Worm (Caenorhabditis elegans): ENCODE measurements around the gene col-121.

col-121 gene

DNA sequence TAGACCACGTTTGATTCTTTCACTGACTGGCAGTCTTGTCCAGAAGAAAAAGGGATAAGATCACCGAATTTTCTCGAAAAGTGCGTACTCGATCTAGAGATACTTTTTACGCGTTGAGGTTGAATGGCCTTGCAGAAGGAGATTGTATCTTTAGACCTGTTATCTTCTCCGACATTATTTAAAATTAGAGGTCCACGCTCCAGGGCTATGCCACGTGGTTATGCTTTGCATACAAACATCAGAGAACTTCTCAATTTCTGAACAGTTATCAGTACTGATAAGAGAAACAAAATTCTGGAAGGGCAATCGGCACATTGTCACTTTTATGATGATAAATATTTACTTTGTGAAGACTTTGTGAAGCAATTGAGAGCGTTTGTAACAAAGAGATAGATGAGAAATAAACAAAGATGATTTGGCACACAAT lies 46.1 kb upstream of the col-121 start:
- TF ChIP-seq elt-1 (tag; optimal IDR thresholded peaks at IDR 0.05; ENCODE audit: borderline replicate concordance, insufficient read depth): peak; percentile 80
- no peak for TF ChIP-seq mab-5 (tag; optimal IDR thresholded peaks at IDR 0.05)
- no peak for TF ChIP-seq nhr-12 (tag; optimal IDR thresholded peaks at IDR 0.05)
- no peak for TF ChIP-seq lin-32 (GFP tag; optimal IDR thresholded peaks at IDR 0.05)
- TF ChIP-seq flh-1 (GFP tag; optimal IDR thresholded peaks at IDR 0.05): no peak
- TF ChIP-seq ztf-11 (tag; optimal IDR thresholded peaks at IDR 0.05): no peak
- TF ChIP-seq ham-2 (GFP tag; optimal IDR thresholded peaks at IDR 0.05): no peak
- TF ChIP-seq unc-120 (tag; optimal IDR thresholded peaks at IDR 0.05; ENCODE audit: poor library complexity, severe bottlenecking): no peak

- TF ChIP-seq ham-2 (GFP tag; optimal IDR thresholded peaks at IDR 0.05) (no peak), sptf-1 (tag; optimal IDR thresholded peaks at IDR 0.05) (no peak), pha-4 (tag; optimal IDR thresholded peaks at IDR 0.05) (no peak), unc-120 (tag; optimal IDR thresholded peaks at IDR 0.05; ENCODE audit: poor library complexity, severe bottlenecking) (no peak), M03D4.4 (tag; optimal IDR thresholded peaks at IDR 0.05) (no peak), lin-13 (tag; optimal IDR thresholded peaks at IDR 0.05) (no peak), tbx-8 (GFP tag; optimal IDR thresholded peaks at IDR 0.05) (no peak), ceh-39 (tag; optimal IDR thresholded peaks at IDR 0.05) (no peak), elt-1 (tag; optimal IDR thresholded peaks at IDR 0.05; ENCODE audit: borderline replicate concordance, insufficient read depth) (no peak), ceh-43 (GFP tag; optimal IDR thresholded peaks at IDR 0.05) (no peak), nhr-76 (tag; optimal IDR thresholded peaks at IDR 0.05) (no peak), nhr-237 (tag; optimal IDR thresholded peaks at IDR 0.05) (no peak), lin-32 (GFP tag; optimal IDR thresholded peaks at IDR 0.05) (no peak), drap-1 (GFP tag; optimal IDR thresholded peaks at IDR 0.05) (no peak)
Measured at ce11 chrIV:9441391-9441790, 45.4 kb upstream of the col-121 start.

ce11 chrIV:9440880-9441336 lies 44.9 kb upstream of the col-121 start, which contains the start of gene idh-1:
Gene idh-1 (minus strand): TSS chrIV:9441107.
- TF ChIP-seq sptf-1 (tag; optimal IDR thresholded peaks at IDR 0.05) (no peak), ham-2 (GFP tag; optimal IDR thresholded peaks at IDR 0.05) (no peak), lin-13 (tag; optimal IDR thresholded peaks at IDR 0.05) (no peak), flh-1 (GFP tag; optimal IDR thresholded peaks at IDR 0.05) (no peak)

DNA sequence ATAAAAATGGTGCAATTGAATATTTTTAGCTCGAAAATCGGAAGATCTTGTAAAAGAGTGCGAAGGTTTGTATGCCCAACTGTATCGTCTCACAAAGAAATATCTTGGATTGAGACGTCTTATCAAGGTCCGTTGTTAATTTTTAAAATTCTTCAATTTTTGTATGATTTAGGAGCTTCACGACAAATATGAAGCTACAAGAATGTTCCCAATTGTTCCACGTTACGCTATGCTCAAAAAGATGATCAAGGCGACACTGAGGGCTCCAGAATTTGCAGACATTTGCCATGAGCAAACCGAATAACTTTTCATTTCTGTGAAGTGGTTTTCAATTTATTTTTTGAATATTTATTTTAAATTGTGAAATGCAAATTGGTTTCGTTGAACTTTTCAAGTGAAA lies 42.7 kb upstream of the col-121 start:
- TF ChIP-seq hlh-1 (tag; optimal IDR thresholded peaks at IDR 0.05): no peak
- TF ChIP-seq elt-1 (tag; optimal IDR thresholded peaks at IDR 0.05; ENCODE audit: borderline replicate concordance, insufficient read depth): no peak
- no peak for TF ChIP-seq M03D4.4 (tag; optimal IDR thresholded peaks at IDR 0.05)
- TF ChIP-seq mab-5 (tag; optimal IDR thresholded peaks at IDR 0.05): no peak
- TF ChIP-seq elt-3 (tag; optimal IDR thresholded peaks at IDR 0.05): no peak
- TF ChIP-seq zip-8 (tag; optimal IDR thresholded peaks at IDR 0.05): no peak

DNA sequence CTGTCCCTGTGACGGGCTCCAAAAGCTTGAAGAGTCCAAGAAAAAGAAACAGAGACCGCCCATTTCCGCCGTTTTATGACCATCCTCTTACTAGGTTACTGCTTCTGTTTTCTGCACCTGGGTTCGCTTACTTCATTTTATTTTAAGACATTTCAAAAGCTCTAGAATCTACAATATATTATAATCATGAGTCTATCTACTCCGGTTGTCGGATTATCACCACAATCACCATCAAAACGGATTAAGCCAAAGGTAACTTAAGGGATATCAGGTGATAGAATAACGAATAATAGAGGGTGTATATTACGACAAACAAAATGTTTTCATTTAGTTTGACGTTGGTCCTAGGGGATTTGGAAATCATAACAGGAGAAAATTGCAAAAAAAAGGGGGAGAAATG lies 36.3 kb upstream of the col-121 start:
- TF ChIP-seq mep-1 (tag; optimal IDR thresholded peaks at IDR 0.05): no peak

ce11 chrIV:9427959-9428358 lies 31.9 kb upstream of the col-121 start, which contains the start of gene F59B8.1:
Gene F59B8.1 (plus strand): TSS chrIV:9428259.
- no peak for TF ChIP-seq mep-1 (tag; optimal IDR thresholded peaks at IDR 0.05)
- no peak for TF ChIP-seq flh-1 (GFP tag; optimal IDR thresholded peaks at IDR 0.05)
- no peak for TF ChIP-seq ces-1 (GFP tag; optimal IDR thresholded peaks at IDR 0.05)
- TF ChIP-seq mab-5 (tag; optimal IDR thresholded peaks at IDR 0.05): no peak
- no peak for TF ChIP-seq drap-1 (GFP tag; optimal IDR thresholded peaks at IDR 0.05)
- TF ChIP-seq snpc-4 (tag; optimal IDR thresholded peaks at IDR 0.05): no peak
- no peak for TF ChIP-seq ceh-43 (GFP tag; optimal IDR thresholded peaks at IDR 0.05)
- no peak for TF ChIP-seq hlh-1 (tag; optimal IDR thresholded peaks at IDR 0.05)
- no peak for TF ChIP-seq ceh-39 (tag; optimal IDR thresholded peaks at IDR 0.05)
- no peak for TF ChIP-seq elt-3 (tag; optimal IDR thresholded peaks at IDR 0.05)

ce11 chrIV:9423095-9423494 lies 27.1 kb upstream of the col-121 start, which contains the start of gene srxa-2:
Gene srxa-2 (plus strand): TSS chrIV:9423395.
- TF ChIP-seq sptf-1 (tag; optimal IDR thresholded peaks at IDR 0.05) (no peak), elt-3 (tag; optimal IDR thresholded peaks at IDR 0.05) (no peak), lin-32 (GFP tag; optimal IDR thresholded peaks at IDR 0.05) (no peak), bed-3 (GFP tag; optimal IDR thresholded peaks at IDR 0.05) (no peak), unc-39 (tag; optimal IDR thresholded peaks at IDR 0.05) (no peak), zip-8 (tag; optimal IDR thresholded peaks at IDR 0.05) (no peak), blmp-1 (tag; optimal IDR thresholded peaks at IDR 0.05) (no peak), flh-1 (GFP tag; optimal IDR thresholded peaks at IDR 0.05) (no peak)

Data from whole organism, mixed stage, embryonic.